Fruit fly (Drosophila melanogaster) whole organism, embryonic: ENCODE data around the gene CG31957.

ENCODE experiments used
- Atf3 ChIP-seq: fragments of 200-800 bp; sonication (Bioruptor generic); optimal IDR thresholded peaks from 3 replicates; lab custom pipeline; 2016; ENCODE audit warnings: missing biosample characterization, missing genetic modification characterization
- Bdp1 ChIP-seq: fragments of 200-800 bp; sonication (Bioruptor generic); optimal IDR thresholded peaks from 3 replicates; lab custom pipeline; 2016; ENCODE audit warnings: missing biosample characterization, missing genetic modification characterization
- CG10959 ChIP-seq: fragments of 200-800 bp; sonication (Bioruptor generic); IDR thresholded peaks from 2 replicates; pipeline ENCODE4 v1.3.6; 2022; ENCODE audit warnings: missing biosample characterization, missing genetic modification characterization
- CG11456 ChIP-seq: fragments of 200-800 bp; sonication (Bioruptor generic); IDR thresholded peaks from 3 replicates; pipeline ENCODE4 v1.3.6; 2022; ENCODE audit warnings: missing biosample characterization, missing genetic modification characterization
- CG12155 ChIP-seq: fragments of 200-800 bp; sonication (Bioruptor generic); optimal IDR thresholded peaks from 3 replicates; lab custom pipeline; 2016; ENCODE audit warnings: missing biosample characterization, missing genetic modification characterization
- CG12659 ChIP-seq: fragments of 200-800 bp; sonication (Bioruptor generic); optimal IDR thresholded peaks from 3 replicates; lab custom pipeline; 2017; ENCODE audit warnings: mild to moderate bottlenecking, missing biosample characterization, missing genetic modification reagents, missing genetic modification characterization
- CG12744 ChIP-seq: fragments of 200-800 bp; sonication (Bioruptor generic); optimal IDR thresholded peaks from 2 replicates; lab custom pipeline; 2016; ENCODE audit warnings: missing biosample characterization, missing genetic modification characterization
- CG14441 ChIP-seq: fragments of 200-800 bp; sonication (Bioruptor generic); IDR thresholded peaks from 2 replicates; pipeline ENCODE4 v1.3.6; 2022; ENCODE audit warnings: missing biosample characterization, missing genetic modification characterization
- CG14710 ChIP-seq: fragments of 200-800 bp; sonication (Bioruptor generic); optimal IDR thresholded peaks from 3 replicates; lab custom pipeline; 2019; ENCODE audit warnings: missing biosample characterization, mild to moderate bottlenecking, missing genetic modification characterization, moderate library complexity
- CG15073 ChIP-seq: fragments of 200-800 bp; sonication (Bioruptor generic); optimal IDR thresholded peaks from 2 replicates; lab custom pipeline; 2016; ENCODE audit warnings: missing biosample characterization, missing genetic modification characterization
- CG17385 ChIP-seq: fragments of 200-800 bp; sonication (Bioruptor generic); optimal IDR thresholded peaks from 3 replicates; lab custom pipeline; 2018; ENCODE audit warnings: missing biosample characterization, mild to moderate bottlenecking, missing genetic modification characterization
- CG1832 ChIP-seq: fragments of 200-800 bp; sonication (Bioruptor generic); optimal IDR thresholded peaks from 2 replicates; lab custom pipeline; 2017; ENCODE audit warnings: missing biosample characterization, mild to moderate bottlenecking, missing genetic modification characterization, inconsistent platforms
- CG18619 ChIP-seq: fragments of 200-800 bp; sonication (Bioruptor generic); optimal IDR thresholded peaks from 3 replicates; lab custom pipeline; 2017; ENCODE audit warnings: missing biosample characterization, mild to moderate bottlenecking, missing genetic modification characterization
- CG3847 ChIP-seq: fragments of 200-800 bp; sonication (Bioruptor generic); IDR thresholded peaks from 2 replicates; pipeline ENCODE4 v1.3.6; 2022; ENCODE audit warnings: missing biosample characterization, missing genetic modification characterization
- CG6765 ChIP-seq: fragments of 200-800 bp; sonication (Bioruptor generic); optimal IDR thresholded peaks from 3 replicates; lab custom pipeline; 2017; ENCODE audit warnings: missing biosample characterization, mild to moderate bottlenecking, missing genetic modification characterization
- CG8765 ChIP-seq: fragments of 200-800 bp; sonication (Bioruptor generic); IDR thresholded peaks from 2 replicates; pipeline ENCODE4 v1.3.6; 2022; ENCODE audit warnings: missing biosample characterization, missing genetic modification characterization
- Chrac-16 ChIP-seq: fragments of 200-800 bp; sonication (Bioruptor generic); optimal IDR thresholded peaks from 3 replicates; lab custom pipeline; 2016; ENCODE audit warnings: missing biosample characterization, missing genetic modification characterization
- Dp ChIP-seq: fragments of 200-800 bp; sonication (Bioruptor generic); optimal IDR thresholded peaks from 2 replicates; lab custom pipeline; 2018; ENCODE audit warnings: missing biosample characterization, mild to moderate bottlenecking, missing genetic modification characterization, moderate library complexity
- Gsc ChIP-seq: fragments of 200-800 bp; sonication (Bioruptor generic); IDR thresholded peaks from 2 replicates; pipeline ENCODE4 v1.3.6; 2022; ENCODE audit warnings: missing biosample characterization, missing genetic modification characterization
- MBD-R2 ChIP-seq: fragments of 200-800 bp; sonication (Bioruptor generic); IDR thresholded peaks from 2 replicates; pipeline ENCODE4 v1.3.6; 2022; ENCODE audit warnings: missing biosample characterization, missing genetic modification characterization
- Myb ChIP-seq: fragments of 200-800 bp; sonication (Bioruptor generic); optimal IDR thresholded peaks from 2 replicates; lab custom pipeline; 2016; ENCODE audit warnings: missing biosample characterization, missing genetic modification characterization
- Opbp ChIP-seq: fragments of 200-800 bp; sonication (Bioruptor generic); IDR thresholded peaks from 3 replicates; pipeline ENCODE4 v1.3.6; 2022; ENCODE audit warnings: missing biosample characterization, missing genetic modification characterization; ENCODE audit not compliant: partially characterized antibody
- Sox102F ChIP-seq: fragments of 200-800 bp; sonication (Bioruptor generic); optimal IDR thresholded peaks from 2 replicates; lab custom pipeline; 2018; ENCODE audit warnings: missing biosample characterization, mild to moderate bottlenecking, missing genetic modification characterization, moderate library complexity
- Taf1 ChIP-seq: fragments of 200-800 bp; sonication (Bioruptor generic); IDR thresholded peaks from 2 replicates; pipeline ENCODE4 v1.3.6; 2022; ENCODE audit warnings: missing biosample characterization, missing genetic modification characterization
- Usf ChIP-seq: fragments of 200-800 bp; sonication (Bioruptor generic); optimal IDR thresholded peaks from 2 replicates; lab custom pipeline; 2017; ENCODE audit warnings: missing genotype, missing biosample characterization, missing genetic modification characterization
- ac ChIP-seq: fragments of 200-800 bp; sonication (Bioruptor generic); optimal IDR thresholded peaks from 3 replicates; lab custom pipeline; 2017; ENCODE audit warnings: missing biosample characterization, mild to moderate bottlenecking, missing genetic modification characterization
- bcd ChIP-seq: fragments of 200-800 bp; sonication (Bioruptor generic); optimal IDR thresholded peaks from 2 replicates; lab custom pipeline; 2017; ENCODE audit warnings: missing biosample characterization, mild to moderate bottlenecking, missing genetic modification characterization
- cad ChIP-seq: fragments of >200 bp; optimal IDR thresholded peaks from 2 replicates; lab custom pipeline; 2017; ENCODE audit warnings: missing biosample characterization, missing genetic modification characterization
- cwo ChIP-seq: fragments of 200-800 bp; sonication (Bioruptor generic); optimal IDR thresholded peaks from 3 replicates; lab custom pipeline; 2017; ENCODE audit warnings: missing biosample characterization, missing genetic modification characterization, mild to moderate bottlenecking, moderate library complexity, missing genetic modification reagents
- dmrt99B ChIP-seq: fragments of 200-800 bp; sonication (Bioruptor generic); optimal IDR thresholded peaks from 2 replicates; lab custom pipeline; 2018; ENCODE audit warnings: missing biosample characterization, mild to moderate bottlenecking, missing genetic modification characterization, moderate library complexity
- dpn ChIP-seq, 2 experiments: fragments of 200-800 bp; sonication (Bioruptor generic); optimal IDR thresholded peaks; 3 replicates each; lab custom pipeline; 2016; ENCODE audit warnings: missing biosample characterization in 2 of 2, missing genetic modification characterization in 2 of 2
- fd96Cb ChIP-seq: fragments of 200-800 bp; sonication (Bioruptor generic); optimal IDR thresholded peaks from 2 replicates; lab custom pipeline; 2018; ENCODE audit warnings: missing biosample characterization, mild to moderate bottlenecking, missing genetic modification characterization, moderate library complexity
- gcm ChIP-seq: fragments of 200-800 bp; sonication (Bioruptor generic); optimal IDR thresholded peaks from 2 replicates; lab custom pipeline; 2019; ENCODE audit warnings: missing biosample characterization, mild to moderate bottlenecking, missing genetic modification characterization, moderate library complexity
- gsb-n ChIP-seq: fragments of 200-800 bp; sonication (Bioruptor generic); optimal IDR thresholded peaks from 3 replicates; lab custom pipeline; 2018; ENCODE audit warnings: missing biosample characterization, mild to moderate bottlenecking, missing genetic modification characterization
- gt ChIP-seq: fragments of 200-800 bp; sonication (Bioruptor generic); IDR thresholded peaks from 2 replicates; pipeline ENCODE4 v1.3.6; 2022; ENCODE audit warnings: missing biosample characterization, missing genetic modification characterization
- ind ChIP-seq: fragments of 200-800 bp; sonication (Bioruptor generic); optimal IDR thresholded peaks from 3 replicates; lab custom pipeline; 2016; ENCODE audit warnings: missing biosample characterization, missing genetic modification characterization
- lbe ChIP-seq: fragments of 200-800 bp; sonication (Bioruptor generic); optimal IDR thresholded peaks from 2 replicates; lab custom pipeline; 2016; ENCODE audit warnings: missing biosample characterization, mild to moderate bottlenecking, missing genetic modification characterization
- row ChIP-seq: fragments of 200-800 bp; sonication (Bioruptor generic); IDR thresholded peaks from 3 replicates; pipeline ENCODE4 v1.3.6; 2022; ENCODE audit warnings: missing biosample characterization, missing genetic modification characterization
- schlank ChIP-seq: fragments of 200-800 bp; sonication (Bioruptor generic); optimal IDR thresholded peaks from 2 replicates; lab custom pipeline; 2018; ENCODE audit warnings: missing biosample characterization, mild to moderate bottlenecking, missing genetic modification characterization
- sens-2 ChIP-seq: fragments of 200-800 bp; sonication (Bioruptor generic); IDR thresholded peaks from 2 replicates; pipeline ENCODE4 v1.3.6; 2022; ENCODE audit warnings: missing biosample characterization, missing genetic modification characterization
- sob ChIP-seq: fragments of 200-800 bp; sonication (Bioruptor generic); IDR thresholded peaks from 2 replicates; pipeline ENCODE4 v1.3.6; 2022; ENCODE audit warnings: missing biosample characterization, missing genetic modification characterization

Gene CG31957

DNA sequence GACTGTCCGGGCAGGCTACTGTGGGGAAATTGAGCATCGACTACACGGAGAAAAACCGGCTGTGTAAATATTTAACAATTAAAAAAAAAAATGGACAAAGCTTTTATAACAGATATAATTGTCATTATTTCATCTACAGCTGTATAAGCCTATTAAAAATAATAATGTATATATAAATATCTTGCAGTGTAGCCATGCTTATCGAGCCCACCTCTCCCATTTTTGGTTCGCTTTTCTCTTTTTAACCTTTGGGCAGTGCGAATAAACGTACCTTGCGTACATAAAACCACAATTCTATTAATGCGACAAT lies 24.5 kb upstream of the CG31957 start (continued):
- TF ChIP-seq row (peak; percentile 81), CG18619 (peak; percentile 35), Atf3 (GFP tag; lab: Kevin White, UChicago) (no peak), Myb (peak; percentile 1), CG14710 (tag; lab: Kevin White, UChicago) (no peak), Bdp1 (no peak), CG12659 (peak; percentile 40), CG12155 (GFP tag; lab: Kevin White, UChicago) (peak; percentile 65), cad (GFP tag; lab: Kevin White, UChicago) (no peak), schlank (tag; lab: Kevin White, UChicago) (no peak), gsb-n (peak; percentile 20), sob (GFP tag; lab: Robert Waterston, UW) (peak; percentile 83; the same call in 1 of the 2 replicates), Taf1 (GFP tag; lab: Robert Waterston, UW) (peak; percentile 78), ind (GFP tag; lab: Kevin White, UChicago) (peak; percentile 71), gt (GFP tag; lab: Robert Waterston, UW) (no peak), Opbp (GFP tag; lab: Robert Waterston, UW) (no peak), Usf (GFP tag; lab: Kevin White, UChicago) (peak; percentile 32), sens-2 (peak; percentile 52; the same call in 1 of the 2 replicates), lbe (GFP tag; lab: Kevin White, UChicago) (peak; percentile 84), MBD-R2 (GFP tag; lab: Robert Waterston, UW) (peak; percentile 43; the same call in 1 of the 2 replicates), ac (no peak), cwo (GFP tag; lab: Kevin White, UChicago) (peak; percentile 52), CG3847 (GFP tag; lab: Robert Waterston, UW) (peak; percentile 76), bcd (peak; percentile 64), dmrt99B (tag; lab: Kevin White, UChicago) (peak; percentile 73), gcm (no peak), Chrac-16 (GFP tag; lab: Kevin White, UChicago) (peak; percentile 56), CG1832 (GFP tag; lab: Kevin White, UChicago) (no peak), fd96Cb (peak; percentile 44), CG17385 (GFP tag; lab: Kevin White, UChicago) (peak; percentile 63), CG12744 (no peak), CG15073 (no peak), Sox102F (GFP tag; lab: Kevin White, UChicago) (peak; percentile 68), Dp (GFP tag; lab: Kevin White, UChicago) (no peak), dpn (GFP tag; optimal IDR thresholded peaks at IDR 0.05; lab: Kevin White, UChicago) (peak; percentile 50 to 59), CG8765 (GFP tag; lab: Robert Waterston, UW) (peak; percentile 62), CG11456 (GFP tag; lab: Robert Waterston, UW) (peak; percentile 80), CG10959 (GFP tag; lab: Robert Waterston, UW) (peak; percentile 60; the same call in 1 of the 2 replicates), CG14441 (GFP tag; lab: Robert Waterston, UW) (peak; percentile 75), Gsc (peak; percentile 24; the same call in 1 of the 2 replicates), CG6765 (GFP tag; lab: Kevin White, UChicago) (peak; percentile 17)
